Fruit fly (Drosophila melanogaster): ENCODE data around the gene CG42870.

The CG42870 gene

DNA sequence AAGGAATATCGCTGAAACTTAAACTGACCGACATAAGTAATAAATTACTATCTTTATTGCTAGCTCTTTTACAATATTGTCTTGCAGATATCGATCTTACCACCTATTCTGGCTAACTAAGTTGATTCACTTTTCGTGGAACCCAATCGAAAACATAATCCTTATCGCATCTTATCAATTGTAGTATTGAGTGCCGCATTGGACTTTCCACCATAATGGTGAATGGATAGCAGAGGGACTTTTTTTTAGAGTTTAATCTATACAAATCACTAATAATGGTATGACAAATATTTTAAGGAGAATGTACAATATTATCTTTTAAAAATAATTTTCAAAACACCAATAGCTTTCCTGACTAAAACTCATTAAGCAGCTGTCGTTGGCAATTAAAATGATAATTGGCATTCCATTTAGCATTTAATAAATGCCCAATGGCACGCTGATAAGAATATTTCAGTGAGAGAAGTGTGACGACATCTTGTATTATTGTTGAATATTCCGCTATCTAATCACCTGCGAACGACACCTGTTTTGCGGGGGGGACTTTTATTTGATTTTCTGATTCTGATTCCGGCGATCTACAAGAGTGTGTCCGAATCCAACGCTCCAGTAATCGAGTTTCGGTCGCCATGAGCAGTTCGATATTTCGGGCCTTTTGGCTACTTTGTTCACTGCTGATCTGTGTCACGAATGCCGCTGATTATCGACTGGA, 21.1 kb upstream of the CG42870 start, which contains the start of gene CG42335:
CG42335 (plus strand) TSS at position 620 of the 712 bp plus-strand sequence.
- TF ChIP-seq GATAe (GFP tag; conservative IDR thresholded peaks at IDR 0.05): peak; percentile 60
- TF ChIP-seq CG34376 (GFP tag; optimal IDR thresholded peaks at IDR 0.05): peak; percentile 41
- peak; percentile 27 for TF ChIP-seq Deaf1 (tag; optimal IDR thresholded peaks at IDR 0.05)
- TF ChIP-seq mirr (GFP tag; optimal IDR thresholded peaks at IDR 0.05): peak; percentile 78
- no peak for TF ChIP-seq al (GFP tag; IDR thresholded peaks at IDR 0.05)
- peak; percentile 69 for TF ChIP-seq exex (tag; optimal IDR thresholded peaks at IDR 0.05)
- TF ChIP-seq BtbVII (GFP tag; optimal IDR thresholded peaks at IDR 0.05): no peak
- TF ChIP-seq chinmo (GFP tag; IDR thresholded peaks at IDR 0.05; ENCODE audit: partially characterized antibody): 0 out of 4 replicates have a peak, but pooled peaks have one; percentile 36
- no peak for TF ChIP-seq zen2 (GFP tag; IDR thresholded peaks at IDR 0.05; ENCODE audit: partially characterized antibody)
- peak; percentile 99 for TF ChIP-seq sug (tag; optimal IDR thresholded peaks at IDR 0.05)
- no peak for TF ChIP-seq CG2116 (GFP tag; optimal IDR thresholded peaks at IDR 0.05)
- peak; percentile 42 for TF ChIP-seq sens (GFP tag)
- no peak for TF ChIP-seq sisA (GFP tag; IDR thresholded peaks at IDR 0.05)
- TF ChIP-seq grn (GFP tag; optimal IDR thresholded peaks at IDR 0.05): peak; percentile 80
- no peak for TF ChIP-seq pnt (GFP tag; optimal IDR thresholded peaks at IDR 0.05)
- no peak for TF ChIP-seq YL-1 (GFP tag; optimal IDR thresholded peaks at IDR 0.05)
- TF ChIP-seq odd (GFP tag; optimal IDR thresholded peaks at IDR 0.05): no peak
- TF ChIP-seq sna (GFP tag; IDR thresholded peaks at IDR 0.05; ENCODE audit: partially characterized antibody): no peak
- TF ChIP-seq Hey (tag; optimal IDR thresholded peaks at IDR 0.05): peak; percentile 56
- peak; percentile 13 for TF ChIP-seq CG15514 (GFP tag; optimal IDR thresholded peaks at IDR 0.05)
- TF ChIP-seq CG17328 (GFP tag; IDR thresholded peaks at IDR 0.05): no peak
- TF ChIP-seq fru (optimal IDR thresholded peaks at IDR 0.05): no peak
- TF ChIP-seq sd (tag; optimal IDR thresholded peaks at IDR 0.05): peak; percentile 66
- peak; percentile 35 for TF ChIP-seq Med (GFP tag)
- TF ChIP-seq caup (GFP tag; optimal IDR thresholded peaks at IDR 0.05; ENCODE audit: severe bottlenecking): peak; percentile 3

DNA sequence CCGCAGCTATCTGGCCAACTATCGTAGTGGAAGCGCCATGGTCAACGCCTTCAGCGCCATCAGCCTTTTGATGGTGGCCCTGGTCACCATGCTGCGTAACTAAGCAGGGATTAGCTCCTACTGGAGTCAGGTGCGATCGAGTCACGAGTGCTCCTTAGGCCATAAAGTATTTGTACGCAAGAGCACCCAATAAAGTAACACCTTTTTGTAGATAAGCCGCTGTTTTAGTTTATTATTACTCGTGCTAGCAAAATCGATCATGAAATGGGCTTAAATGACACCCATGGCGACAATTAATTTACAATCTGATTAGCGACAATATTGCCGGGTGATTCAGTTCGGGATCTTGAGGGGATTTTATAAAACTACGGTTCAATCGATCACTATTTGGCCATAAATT, 20.4 kb upstream of the CG42870 start:
- TF ChIP-seq CG4730 (GFP tag; IDR thresholded peaks at IDR 0.05) (no peak), yki (optimal IDR thresholded peaks at IDR 0.05) (no peak), Atf6 (GFP tag; IDR thresholded peaks at IDR 0.05) (no peak), Sry-β (GFP tag; optimal IDR thresholded peaks at IDR 0.05) (no peak), wor (GFP tag; IDR thresholded peaks at IDR 0.05) (no peak), B-H2 (GFP tag; optimal IDR thresholded peaks at IDR 0.05) (peak; percentile 13), CG18619 (GFP tag; optimal IDR thresholded peaks at IDR 0.05) (no peak), sug (tag; optimal IDR thresholded peaks at IDR 0.05) (peak; percentile 34), maf-S (GFP tag; optimal IDR thresholded peaks at IDR 0.05) (no peak), lab (GFP tag; optimal IDR thresholded peaks at IDR 0.05) (peak; percentile 2), cwo (GFP tag; optimal IDR thresholded peaks at IDR 0.05) (peak; percentile 66), Atf3 (GFP tag; optimal IDR thresholded peaks at IDR 0.05) (no peak)

DNA sequence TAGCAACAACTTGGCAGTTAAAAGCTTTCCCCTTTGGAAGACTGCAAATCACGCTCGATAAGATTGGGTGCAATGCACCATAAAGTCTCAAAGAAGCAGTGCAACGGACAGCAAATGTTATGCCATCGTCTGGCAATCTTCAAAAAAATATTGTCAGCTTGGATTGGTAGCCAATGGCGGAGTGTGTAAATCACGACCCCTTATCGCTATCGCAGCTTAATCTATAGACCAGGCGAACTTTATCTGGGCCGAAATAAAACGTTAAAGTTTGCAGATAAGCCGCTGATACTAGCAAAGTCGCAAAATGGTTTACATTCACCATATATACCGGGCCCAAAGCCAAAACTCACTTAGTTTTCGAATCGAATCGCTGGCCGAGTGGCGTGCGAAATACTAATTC, 16.8 kb upstream of the CG42870 start, which contains the start of gene CG31198:
CG31198 (plus strand) TSS at position 351 of the 400 bp plus-strand sequence.
- TF ChIP-seq CG31224 (GFP tag; IDR thresholded peaks at IDR 0.05): no peak
- no peak for TF ChIP-seq Drgx (GFP tag; IDR thresholded peaks at IDR 0.05)
- TF ChIP-seq Pdp1 (GFP tag; optimal IDR thresholded peaks at IDR 0.05): peak in 1 of 2 experiments; percentile 72
- TF ChIP-seq Hr3 (GFP tag; optimal IDR thresholded peaks at IDR 0.05): no peak
- TF ChIP-seq unpg (GFP tag; optimal IDR thresholded peaks at IDR 0.05): no peak
- no peak for TF ChIP-seq sima (GFP tag; optimal IDR thresholded peaks at IDR 0.05)
- TF ChIP-seq CG17829 (tag; optimal IDR thresholded peaks at IDR 0.05): no peak
- TF ChIP-seq Fer1 (GFP tag; optimal IDR thresholded peaks at IDR 0.05): no peak
- TF ChIP-seq gce (GFP tag; IDR thresholded peaks at IDR 0.05): no peak
- peak; percentile 42 for TF ChIP-seq exex (tag; optimal IDR thresholded peaks at IDR 0.05)
- no peak for TF ChIP-seq CG16863 (GFP tag; optimal IDR thresholded peaks at IDR 0.05)
- TF ChIP-seq grn (GFP tag; optimal IDR thresholded peaks at IDR 0.05): peak; percentile 66
- no peak for TF ChIP-seq CG8290 (GFP tag; optimal IDR thresholded peaks at IDR 0.05)
- TF ChIP-seq CG8290 (tag; optimal IDR thresholded peaks at IDR 0.05): no peak
- TF ChIP-seq GATAe (GFP tag; conservative IDR thresholded peaks at IDR 0.05): peak; percentile 74
- TF ChIP-seq tin (GFP tag; optimal IDR thresholded peaks at IDR 0.05): no peak
- no peak for TF ChIP-seq CG4282 (GFP tag; optimal IDR thresholded peaks at IDR 0.05)
